Fruit fly (Drosophila melanogaster): ENCODE data around the gene CG1582.

Gene CG1582

DNA sequence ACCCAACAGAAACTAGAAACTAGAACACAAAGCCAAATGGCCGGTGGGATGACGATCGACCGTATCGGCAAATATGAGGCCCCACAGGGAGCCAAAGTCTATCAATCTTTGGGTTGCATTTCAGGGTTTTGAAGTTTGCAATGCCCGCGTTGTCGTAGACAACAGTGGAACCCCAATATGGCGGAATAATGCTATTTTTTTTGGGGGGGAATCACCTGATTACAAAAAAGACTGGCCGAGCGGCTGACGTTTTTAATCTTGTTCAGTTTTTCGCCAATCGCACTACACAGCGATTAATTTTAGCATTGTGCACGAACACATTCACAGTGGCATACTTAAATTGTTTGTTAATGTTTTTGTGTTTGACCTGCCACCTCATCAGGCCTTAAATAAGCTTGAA, 22.7 kb downstream of the CG1582 start:
- TF ChIP-seq sug (tag; optimal IDR thresholded peaks at IDR 0.05) (peak; percentile 56), CG1602 (GFP tag; optimal IDR thresholded peaks at IDR 0.05) (no peak), Xbp1 (GFP tag; optimal IDR thresholded peaks at IDR 0.05) (no peak), CG1024 (GFP tag; IDR thresholded peaks at IDR 0.05) (no peak)

- TF ChIP-seq CG18599 (GFP tag; optimal IDR thresholded peaks at IDR 0.05) (no peak), ftz-f1 (GFP tag; optimal IDR thresholded peaks at IDR 0.05) (no peak), ken (GFP tag; IDR thresholded peaks at IDR 0.05) (0 out of 3 replicates have a peak, but pooled peaks have one; percentile 26), CG4282 (GFP tag; optimal IDR thresholded peaks at IDR 0.05) (no peak), ab (GFP tag; optimal IDR thresholded peaks at IDR 0.05) (no peak), CG5180 (GFP tag; optimal IDR thresholded peaks at IDR 0.05) (peak; percentile 95), wdn (GFP tag; IDR thresholded peaks at IDR 0.05) (no peak)
These were observed 30.1 kb downstream of the CG1582 start, which contains the start of gene CG2157 for dm6 chrX:10869045-10869444. Gene CG2157 (plus strand): TSS chrX:10869284.

DNA sequence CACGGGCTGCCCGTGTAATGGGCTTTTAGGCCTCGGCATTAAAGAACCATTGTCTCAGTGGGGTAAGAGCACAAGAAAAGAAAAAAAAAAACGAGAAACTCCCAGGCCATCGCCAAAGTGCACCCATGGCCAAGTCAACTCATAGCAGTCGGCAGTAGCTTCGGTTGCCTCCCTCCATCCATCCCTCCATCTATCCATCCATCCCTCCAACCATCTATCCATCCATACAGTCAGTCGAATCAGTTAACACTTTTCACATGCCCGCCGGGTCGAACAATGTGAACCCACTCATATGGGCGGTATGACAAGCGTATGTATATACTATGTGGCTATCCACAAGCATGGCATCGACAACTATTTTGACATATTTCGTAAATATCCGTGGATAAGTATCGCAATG, 31.4 kb downstream of the CG1582 start:
- no peak for TF ChIP-seq CoRest (tag; optimal IDR thresholded peaks at IDR 0.05)
- TF ChIP-seq NC2β (GFP tag; optimal IDR thresholded peaks at IDR 0.05): no peak
- TF ChIP-seq CG15011 (GFP tag; optimal IDR thresholded peaks at IDR 0.05): no peak
- TF ChIP-seq mirr (GFP tag; optimal IDR thresholded peaks at IDR 0.05): no peak
- TF ChIP-seq sens (GFP tag): peak; percentile 28
- no peak for TF ChIP-seq aop (GFP tag; IDR thresholded peaks at IDR 0.05)
- TF ChIP-seq hb (GFP tag; IDR thresholded peaks at IDR 0.05; ENCODE audit: partially characterized antibody): 0 out of 3 replicates have a peak, but pooled peaks have one; percentile 41
- TF ChIP-seq H2.0 (GFP tag; IDR thresholded peaks at IDR 0.05): no peak
- TF ChIP-seq CG2116 (GFP tag; optimal IDR thresholded peaks at IDR 0.05): no peak
- TF ChIP-seq Dbx (GFP tag; IDR thresholded peaks at IDR 0.05): 0 out of 3 replicates have a peak, but pooled peaks have one; percentile 6
- no peak for TF ChIP-seq CG3995 (GFP tag; optimal IDR thresholded peaks at IDR 0.05)
- TF ChIP-seq grau (tag; optimal IDR thresholded peaks at IDR 0.05): no peak
- TF ChIP-seq CG8281 (tag; optimal IDR thresholded peaks at IDR 0.05): peak; percentile 92
- TF ChIP-seq Lpt (GFP tag; optimal IDR thresholded peaks at IDR 0.05): no peak

DNA sequence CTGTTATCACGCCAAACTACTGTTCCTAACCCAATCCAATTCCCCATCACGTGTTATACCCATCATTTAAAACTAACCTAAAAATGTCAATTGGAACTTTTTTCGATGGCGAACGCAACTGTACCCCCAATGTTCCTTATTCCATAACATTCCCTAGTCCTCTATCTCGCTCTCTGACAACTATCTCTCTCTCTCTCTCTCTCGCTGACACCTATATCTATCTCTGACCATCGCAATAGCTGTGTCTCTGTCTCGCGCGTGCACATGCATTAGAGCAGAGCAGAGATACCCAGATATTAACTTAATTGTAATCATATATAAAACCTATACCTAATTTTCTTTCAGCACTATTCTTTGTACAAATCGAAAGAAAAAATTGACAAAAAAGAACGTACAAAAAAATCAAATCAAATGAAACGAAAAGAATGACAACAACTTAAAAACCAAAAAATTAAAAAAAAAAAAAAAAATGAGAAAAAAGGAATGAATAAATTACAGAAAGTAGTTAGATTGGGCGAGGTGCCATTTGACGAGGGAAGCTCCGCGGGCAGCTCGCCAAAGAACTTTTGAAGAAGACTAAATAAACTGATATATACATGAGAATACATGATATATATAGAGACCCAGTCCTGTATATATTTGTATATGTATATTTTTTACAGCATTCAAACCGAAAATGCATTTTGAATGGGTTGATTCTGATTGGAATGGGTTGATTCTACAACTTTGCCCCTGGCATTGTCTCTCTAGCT, 33.3 kb downstream of the CG1582 start:
- TF ChIP-seq fd3F (GFP tag; optimal IDR thresholded peaks at IDR 0.05): no peak
- TF ChIP-seq CG10959 (GFP tag; IDR thresholded peaks at IDR 0.05): no peak
- no peak for TF ChIP-seq esg (GFP tag; conservative IDR thresholded peaks at IDR 0.05)
- TF ChIP-seq slou (GFP tag; optimal IDR thresholded peaks at IDR 0.05): no peak
- no peak for TF ChIP-seq CG16779 (GFP tag; IDR thresholded peaks at IDR 0.05)
- no peak for TF ChIP-seq h (optimal IDR thresholded peaks at IDR 0.05)
- no peak for TF ChIP-seq ranshi (GFP tag; IDR thresholded peaks at IDR 0.05)
- no peak for TF ChIP-seq CG30020 (tag; optimal IDR thresholded peaks at IDR 0.05)
- TF ChIP-seq CG7372 (GFP tag; IDR thresholded peaks at IDR 0.05): no peak
- no peak for TF ChIP-seq dm (GFP tag; optimal IDR thresholded peaks at IDR 0.05)
- TF ChIP-seq Mrtf (GFP tag; IDR thresholded peaks at IDR 0.05): no peak
- TF ChIP-seq bab2 (GFP tag; optimal IDR thresholded peaks at IDR 0.05): no peak
- TF ChIP-seq E2f1 (GFP tag; IDR thresholded peaks at IDR 0.05): no peak
- no peak for TF ChIP-seq crc (GFP tag; optimal IDR thresholded peaks at IDR 0.05)
- peak; percentile 85 for TF ChIP-seq CG10321 (GFP tag; IDR thresholded peaks at IDR 0.05)
- no peak for TF ChIP-seq CG11247 (GFP tag; IDR thresholded peaks at IDR 0.05)
- TF ChIP-seq ERR (GFP tag; optimal IDR thresholded peaks at IDR 0.05): no peak
- no peak for TF ChIP-seq cad (GFP tag; optimal IDR thresholded peaks at IDR 0.05)
- peak; percentile 65 for TF ChIP-seq CG10431 (GFP tag; optimal IDR thresholded peaks at IDR 0.05)
- TF ChIP-seq insv (GFP tag; optimal IDR thresholded peaks at IDR 0.05): peak in 1 of 2 experiments; percentile 7
- no peak for TF ChIP-seq schlank (tag; optimal IDR thresholded peaks at IDR 0.05)
- no peak for TF ChIP-seq Fer3 (tag; optimal IDR thresholded peaks at IDR 0.05)
- no peak for TF ChIP-seq Side (GFP tag; optimal IDR thresholded peaks at IDR 0.05)
- TF ChIP-seq tup (GFP tag; optimal IDR thresholded peaks at IDR 0.05): no peak

Data from whole organism, embryonic.